Worm (Caenorhabditis elegans): ENCODE results near the gene T06E8.2.

T06E8.2 gene

DNA sequence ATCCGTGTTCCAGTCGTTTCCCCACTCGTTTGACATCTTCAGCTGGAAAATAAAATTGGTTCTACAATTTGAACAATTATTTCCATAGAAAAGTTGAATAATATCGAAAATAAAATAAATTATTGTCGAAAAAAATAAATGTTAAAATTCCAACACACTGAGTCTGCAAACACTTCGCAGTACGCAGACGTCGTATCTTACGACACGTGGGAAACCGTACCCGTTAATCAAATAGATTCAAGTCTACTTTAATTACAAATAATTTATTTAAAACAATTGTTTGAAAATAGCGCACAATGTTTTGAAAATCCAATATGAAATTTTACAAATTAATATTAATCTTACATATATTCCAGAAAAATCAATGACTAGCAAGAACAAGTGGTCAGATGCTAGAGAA, 18.7 kb upstream of the T06E8.2 start, which contains the start of gene yif-1:
yif-1 (minus strand) TSS at position 42 of the 400 bp plus-strand sequence.
- TF ChIP-seq tra-4 (tag; optimal IDR thresholded peaks at IDR 0.05), result no peak
- no peak for TF ChIP-seq flt-1 (GFP tag; IDR thresholded peaks at IDR 0.05)
- no peak for TF ChIP-seq sea-1 (GFP tag; conservative IDR thresholded peaks at IDR 0.05)
- TF ChIP-seq hmbx-1 (tag; optimal IDR thresholded peaks at IDR 0.05), result no peak
- no peak for TF ChIP-seq tbx-11 (GFP tag; IDR thresholded peaks at IDR 0.05)
- TF ChIP-seq pes-1 (GFP tag; IDR thresholded peaks at IDR 0.05), result no peak
- TF ChIP-seq ama-1 (optimal IDR thresholded peaks at IDR 0.05), result no peak

ce11 chrV:10051855-10052254, 15.6 kb upstream of the T06E8.2 start, which contains the start of gene str-118:
Gene str-118 (plus strand): TSS chrV:10052155.
- TF ChIP-seq flt-1 (GFP tag; IDR thresholded peaks at IDR 0.05) (no peak), ets-7 (tag; optimal IDR thresholded peaks at IDR 0.05) (no peak), scrt-1 (GFP tag; IDR thresholded peaks at IDR 0.05) (no peak), hmbx-1 (tag; optimal IDR thresholded peaks at IDR 0.05) (no peak), tra-4 (tag; optimal IDR thresholded peaks at IDR 0.05) (no peak), tbx-11 (GFP tag; IDR thresholded peaks at IDR 0.05) (no peak)

- TF ChIP-seq tbx-11 (GFP tag; IDR thresholded peaks at IDR 0.05), result 0 out of 2 replicates have a peak, but pooled peaks have one; percentile 12
- 0 out of 2 replicates have a peak, but pooled peaks have one; percentile 60 for TF ChIP-seq pes-1 (GFP tag; IDR thresholded peaks at IDR 0.05)
- 0 out of 2 replicates have a peak, but pooled peaks have one; percentile 29 for TF ChIP-seq scrt-1 (GFP tag; IDR thresholded peaks at IDR 0.05)
These were observed 13.1 kb upstream of the T06E8.2 start for ce11 chrV:10049192-10049816.

DNA sequence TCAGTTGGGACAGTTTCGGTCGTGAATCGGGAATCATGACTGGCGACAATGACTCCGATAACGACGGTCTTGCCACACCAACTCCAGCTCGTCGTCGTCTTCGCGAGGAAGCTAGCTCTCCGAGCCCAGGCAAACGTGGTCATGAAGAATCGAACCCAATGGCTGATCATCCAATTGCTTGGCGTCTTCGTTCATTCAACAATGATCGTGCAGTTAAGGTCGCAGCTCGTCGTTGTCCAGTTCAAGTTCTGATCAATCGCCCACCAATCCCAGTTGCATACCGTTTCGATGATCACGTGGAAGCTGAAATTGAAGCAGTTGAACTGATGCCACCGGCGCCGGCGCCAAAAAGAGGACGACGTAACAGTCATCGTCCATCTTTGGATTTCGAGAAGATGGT, 11.0 kb upstream of the T06E8.2 start:
- TF ChIP-seq F13C5.2 (tag; optimal IDR thresholded peaks at IDR 0.05), result no peak
- TF ChIP-seq flt-1 (GFP tag; IDR thresholded peaks at IDR 0.05), result no peak
- no peak for TF ChIP-seq hmbx-1 (tag; optimal IDR thresholded peaks at IDR 0.05)
- no peak for TF ChIP-seq ama-1 (optimal IDR thresholded peaks at IDR 0.05)

DNA sequence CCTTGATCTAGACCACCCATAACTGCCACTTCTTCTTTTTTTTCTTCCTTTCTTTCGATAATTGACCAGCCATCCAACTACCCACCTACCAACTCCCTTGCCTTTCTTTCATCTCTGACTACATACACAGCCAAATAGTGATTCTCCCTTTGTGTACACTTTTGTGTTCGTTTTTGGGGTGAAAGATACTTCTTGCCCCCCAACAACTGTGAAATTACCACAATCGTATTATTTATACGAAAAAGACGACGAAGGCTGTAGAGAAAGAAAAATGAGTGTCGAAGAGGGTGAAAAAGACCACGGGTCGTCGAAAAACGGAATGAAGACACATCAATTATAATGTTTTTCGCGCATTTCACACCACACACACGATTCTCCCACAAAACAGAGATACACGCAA, 10.3 kb upstream of the T06E8.2 start:
- no peak for TF ChIP-seq hmg-4 (GFP tag; optimal IDR thresholded peaks at IDR 0.05)
- no peak for TF ChIP-seq tbx-37 (GFP tag; conservative IDR thresholded peaks at IDR 0.05)
- TF ChIP-seq F13C5.2 (tag; optimal IDR thresholded peaks at IDR 0.05), result no peak
- TF ChIP-seq tra-4 (tag; optimal IDR thresholded peaks at IDR 0.05), result no peak

ce11 chrV:10044735-10045134, 8.5 kb upstream of the T06E8.2 start:
- TF ChIP-seq ama-1 (optimal IDR thresholded peaks at IDR 0.05) (no peak), ceh-13 (GFP tag; optimal IDR thresholded peaks at IDR 0.05) (no peak)

ce11 chrV:10043234-10043796, 7.1 kb upstream of the T06E8.2 start, which contains the start of gene T06E8.8:
Gene T06E8.8 (plus strand): TSS chrV:10043746.
- TF ChIP-seq tbx-11 (GFP tag; IDR thresholded peaks at IDR 0.05), result no peak
- TF ChIP-seq aly-1 (tag; optimal IDR thresholded peaks at IDR 0.05), result no peak
- no peak for TF ChIP-seq ceh-36 (tag; optimal IDR thresholded peaks at IDR 0.05)
- no peak for TF ChIP-seq tra-4 (tag; optimal IDR thresholded peaks at IDR 0.05)
- TF ChIP-seq hmbx-1 (tag; optimal IDR thresholded peaks at IDR 0.05), result no peak
- no peak for TF ChIP-seq scrt-1 (GFP tag; IDR thresholded peaks at IDR 0.05)
- TF ChIP-seq ceh-13 (GFP tag; optimal IDR thresholded peaks at IDR 0.05), result no peak
- TF ChIP-seq hmg-4 (GFP tag; optimal IDR thresholded peaks at IDR 0.05), result no peak
- TF ChIP-seq sea-1 (GFP tag; conservative IDR thresholded peaks at IDR 0.05), result no peak
- no peak for TF ChIP-seq flt-1 (GFP tag; IDR thresholded peaks at IDR 0.05)
- no peak for TF ChIP-seq hnd-1 (tag; optimal IDR thresholded peaks at IDR 0.05)

- TF ChIP-seq F13C5.2 (tag; optimal IDR thresholded peaks at IDR 0.05) (peak; percentile 47), aly-1 (tag; optimal IDR thresholded peaks at IDR 0.05) (no peak), flt-1 (GFP tag; IDR thresholded peaks at IDR 0.05) (0 out of 2 replicates have a peak, but pooled peaks have one; percentile 9), hnd-1 (tag; optimal IDR thresholded peaks at IDR 0.05) (no peak)
These were observed 6.0 kb upstream of the T06E8.2 start for ce11 chrV:10042254-10042653.

ce11 chrV:10041484-10041883, 5.3 kb upstream of the T06E8.2 start:
- TF ChIP-seq tbx-37 (GFP tag; conservative IDR thresholded peaks at IDR 0.05) (no peak), tra-4 (tag; optimal IDR thresholded peaks at IDR 0.05) (no peak), hmbx-1 (tag; optimal IDR thresholded peaks at IDR 0.05) (no peak), hnd-1 (tag; optimal IDR thresholded peaks at IDR 0.05) (no peak), hmg-4 (GFP tag; optimal IDR thresholded peaks at IDR 0.05) (no peak), ets-7 (tag; optimal IDR thresholded peaks at IDR 0.05) (no peak), ceh-13 (GFP tag; optimal IDR thresholded peaks at IDR 0.05) (no peak)

DNA sequence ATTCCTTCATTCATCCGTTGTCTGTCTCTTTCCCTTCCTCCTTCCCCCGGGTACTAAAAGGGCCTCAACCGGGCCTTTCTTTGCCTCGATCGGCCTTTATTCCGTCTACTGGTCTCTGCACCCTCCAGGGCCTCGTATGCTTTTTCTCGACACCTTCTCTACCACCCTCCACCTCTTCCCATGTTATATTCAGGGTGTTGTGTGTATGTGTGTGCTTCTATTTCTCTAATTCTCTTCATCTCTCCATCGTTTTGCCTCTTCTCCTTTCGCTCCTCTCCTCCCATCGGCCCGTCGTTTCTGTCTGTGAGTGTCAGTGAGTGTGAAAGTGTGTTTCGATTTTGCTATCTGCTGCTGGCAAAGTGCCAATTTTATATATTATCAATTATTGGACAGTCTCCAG, 3.6 kb upstream of the T06E8.2 start:
- TF ChIP-seq tbx-37 (GFP tag; conservative IDR thresholded peaks at IDR 0.05), result 0 out of 2 replicates have a peak, but pooled peaks have one; percentile 9
- TF ChIP-seq ceh-13 (GFP tag; optimal IDR thresholded peaks at IDR 0.05), result no peak
- TF ChIP-seq hmg-4 (GFP tag; optimal IDR thresholded peaks at IDR 0.05), result peak; percentile 47
- TF ChIP-seq sea-1 (GFP tag; conservative IDR thresholded peaks at IDR 0.05), result peak; percentile 45; the same call in 1 of the 2 replicates
- TF ChIP-seq F13C5.2 (tag; optimal IDR thresholded peaks at IDR 0.05), result peak; percentile 23
- TF ChIP-seq B0310.2 (tag; optimal IDR thresholded peaks at IDR 0.05), result peak; percentile 2
- peak; percentile 21 for TF ChIP-seq aly-1 (tag; optimal IDR thresholded peaks at IDR 0.05)
- no peak for TF ChIP-seq pes-1 (GFP tag; IDR thresholded peaks at IDR 0.05)

Measured in whole organism, early embryonic.